Worm (Caenorhabditis elegans) whole organism, early embryonic: ENCODE measurements around the gene nhr-227.

Experiments used
- B0310.2 ChIP-seq: sonication (generic microtip); optimal IDR thresholded peaks from 2 replicates; lab custom pipeline; 2016; ENCODE audit warnings: mild to moderate bottlenecking, missing genetic modification characterization, missing compliant biosample characterization
- F13C5.2 ChIP-seq: sonication (generic microtip); optimal IDR thresholded peaks from 2 replicates; lab custom pipeline; 2017; ENCODE audit warnings: mild to moderate bottlenecking, missing genetic modification characterization, inconsistent platforms, missing compliant biosample characterization
- aly-1 ChIP-seq: sonication (generic microtip); optimal IDR thresholded peaks from 2 replicates; lab custom pipeline; 2016; ENCODE audit warnings: missing genetic modification characterization, missing compliant biosample characterization
- ama-1 ChIP-seq: fragments of 150-350 bp; optimal IDR thresholded peaks from 2 replicates; lab custom pipeline; 2014
- ceh-13 ChIP-seq: fragments of 200-800 bp; sonication (Bioruptor generic); optimal IDR thresholded peaks from 2 replicates; lab custom pipeline; 2018; ENCODE audit warnings: mild to moderate bottlenecking, missing genetic modification characterization, missing compliant biosample characterization
- ceh-36 ChIP-seq: sonication (generic microtip); optimal IDR thresholded peaks from 2 replicates; lab custom pipeline; 2016; ENCODE audit warnings: missing genetic modification characterization, inconsistent platforms, missing compliant biosample characterization
- flt-1 ChIP-seq: fragments of 200-800 bp; sonication (Bioruptor generic); IDR thresholded peaks from 2 replicates; pipeline ENCODE4 v1.3.6; 2022; ENCODE audit warnings: missing genetic modification characterization, missing compliant biosample characterization
- hmbx-1 ChIP-seq: sonication (generic microtip); optimal IDR thresholded peaks from 2 replicates; lab custom pipeline; 2016; ENCODE audit warnings: mild to moderate bottlenecking, missing genetic modification characterization, missing compliant biosample characterization
- hnd-1 ChIP-seq: sonication (generic microtip); optimal IDR thresholded peaks from 2 replicates; lab custom pipeline; 2016; ENCODE audit warnings: missing genetic modification characterization, missing compliant biosample characterization
- pes-1 ChIP-seq: fragments of 200-800 bp; sonication (Bioruptor generic); IDR thresholded peaks from 2 replicates; pipeline ENCODE4 v1.3.6; 2022; ENCODE audit warnings: missing genetic modification reagents, missing genetic modification characterization, missing compliant biosample characterization
- scrt-1 ChIP-seq: fragments of 200-800 bp; sonication (Bioruptor generic); IDR thresholded peaks from 2 replicates; pipeline ENCODE4 v1.3.6; 2022; ENCODE audit warnings: missing genetic modification characterization, missing compliant biosample characterization
- sea-1 ChIP-seq: fragments of 200-800 bp; sonication (Bioruptor generic); conservative IDR thresholded peaks from 2 replicates; pipeline ENCODE4 v1.3.6; 2022; ENCODE audit warnings: missing genetic modification characterization, missing compliant biosample characterization
- tbx-37 ChIP-seq: fragments of 200-800 bp; sonication (Bioruptor generic); conservative IDR thresholded peaks from 2 replicates; pipeline ENCODE4 v1.3.6; 2022; ENCODE audit warnings: missing genetic modification reagents, missing genetic modification characterization, missing compliant biosample characterization

- TF ChIP-seq B0310.2 (tag; lab: Kevin White, UChicago) = no peak
- no peak for TF ChIP-seq ama-1 (lab: Kevin White, UChicago)
- TF ChIP-seq aly-1 (tag; lab: Kevin White, UChicago) = no peak
- TF ChIP-seq hmbx-1 (tag; lab: Kevin White, UChicago) = no peak
- TF ChIP-seq ceh-13 (GFP tag; lab: Kevin White, UChicago) = no peak
- no peak for TF ChIP-seq sea-1 (GFP tag; lab: Robert Waterston, UW)
- TF ChIP-seq pes-1 = no peak
- no peak for TF ChIP-seq hnd-1 (tag; lab: Kevin White, UChicago)
- no peak for TF ChIP-seq flt-1 (GFP tag; lab: Robert Waterston, UW)
- no peak for TF ChIP-seq ceh-36
- no peak for TF ChIP-seq tbx-37
- TF ChIP-seq F13C5.2 (tag; lab: Kevin White, UChicago) = no peak
- no peak for TF ChIP-seq scrt-1 (GFP tag; lab: Robert Waterston, UW)
Observed at ce11 chrV:2250126-2250590, 35.1 kb upstream of the nhr-227 start, which contains the start of gene cyp-33C7.
